Fruit fly (Drosophila melanogaster) whole organism, embryonic: Measurements from ENCODE around the gene Eig71Ec.
A peak's percentile ranks its signal among the peaks of the same experiment; 100 is the strongest.

Source experiments
- Asciz ChIP-seq: fragments of 200-800 bp; sonication (Bioruptor generic); optimal IDR thresholded peaks from 2 replicates; lab custom pipeline; 2017; ENCODE audit warnings: missing biosample characterization, mild to moderate bottlenecking, missing genetic modification characterization, missing genetic modification reagents
- Atf3 ChIP-seq: fragments of 200-800 bp; sonication (Bioruptor generic); optimal IDR thresholded peaks from 3 replicates; lab custom pipeline; 2016; ENCODE audit warnings: missing biosample characterization, missing genetic modification characterization
- Blimp-1 ChIP-seq: fragments of 200-800 bp; sonication (Bioruptor generic); optimal IDR thresholded peaks from 3 replicates; lab custom pipeline; 2018; ENCODE audit warnings: missing biosample characterization, missing genetic modification characterization, mild to moderate bottlenecking, moderate library complexity, missing genetic modification reagents
- CG10431 ChIP-seq: fragments of 200-800 bp; sonication (Bioruptor generic); optimal IDR thresholded peaks from 3 replicates; lab custom pipeline; 2018; ENCODE audit warnings: missing biosample characterization, mild to moderate bottlenecking, missing genetic modification characterization
- CG10959 ChIP-seq: fragments of 200-800 bp; sonication (Bioruptor generic); IDR thresholded peaks from 2 replicates; pipeline ENCODE4 v1.3.6; 2022; ENCODE audit warnings: missing biosample characterization, missing genetic modification characterization
- CG11504 ChIP-seq: fragments of 200-800 bp; sonication (Bioruptor generic); optimal IDR thresholded peaks from 3 replicates; lab custom pipeline; 2019; ENCODE audit warnings: missing biosample characterization, mild to moderate bottlenecking, missing genetic modification characterization, moderate library complexity
- CG11560 ChIP-seq: fragments of 200-800 bp; sonication (Bioruptor generic); IDR thresholded peaks from 3 replicates; pipeline ENCODE4 v1.3.6; 2022; ENCODE audit warnings: missing biosample characterization, missing genetic modification characterization
- CG11723 ChIP-seq: fragments of 200-800 bp; sonication (Bioruptor generic); optimal IDR thresholded peaks from 2 replicates; lab custom pipeline; 2017; ENCODE audit warnings: missing biosample characterization, mild to moderate bottlenecking, missing genetic modification characterization
- CG12104 ChIP-seq: fragments of 200-800 bp; sonication (Bioruptor generic); optimal IDR thresholded peaks from 3 replicates; lab custom pipeline; 2016; ENCODE audit warnings: missing biosample characterization, missing genetic modification characterization
- CG12219 ChIP-seq: fragments of 200-800 bp; sonication (Bioruptor generic); optimal IDR thresholded peaks from 3 replicates; lab custom pipeline; 2018; ENCODE audit warnings: missing biosample characterization, mild to moderate bottlenecking, missing genetic modification characterization
- CG14710 ChIP-seq: fragments of 200-800 bp; sonication (Bioruptor generic); optimal IDR thresholded peaks from 3 replicates; lab custom pipeline; 2019; ENCODE audit warnings: missing biosample characterization, mild to moderate bottlenecking, missing genetic modification characterization, moderate library complexity
- CG14965 ChIP-seq: fragments of 200-800 bp; sonication (Bioruptor generic); optimal IDR thresholded peaks from 2 replicates; lab custom pipeline; 2016; ENCODE audit warnings: missing biosample characterization, missing genetic modification characterization, borderline replicate concordance
- CG15601 ChIP-seq: fragments of 200-800 bp; sonication (Bioruptor generic); optimal IDR thresholded peaks from 3 replicates; lab custom pipeline; 2019; ENCODE audit warnings: missing biosample characterization, mild to moderate bottlenecking, missing genetic modification characterization, moderate library complexity
- CG16813 ChIP-seq: fragments of 200-800 bp; sonication (Bioruptor generic); IDR thresholded peaks from 3 replicates; pipeline ENCODE4 v1.3.6; 2022; ENCODE audit warnings: missing biosample characterization, missing genetic modification characterization; ENCODE audit not compliant: partially characterized antibody
- CG16815 ChIP-seq: fragments of 200-800 bp; sonication (Bioruptor generic); optimal IDR thresholded peaks from 3 replicates; lab custom pipeline; 2017; ENCODE audit warnings: missing biosample characterization, mild to moderate bottlenecking, missing genetic modification characterization
- CG17186 ChIP-seq: fragments of 200-800 bp; sonication (Bioruptor generic); optimal IDR thresholded peaks from 3 replicates; lab custom pipeline; 2017; ENCODE audit warnings: missing biosample characterization, missing genetic modification reagents, missing genetic modification characterization
- CG17359 ChIP-seq: fragments of 200-800 bp; sonication (Bioruptor generic); optimal IDR thresholded peaks from 3 replicates; lab custom pipeline; 2018; ENCODE audit warnings: missing biosample characterization, mild to moderate bottlenecking, missing genetic modification characterization, moderate library complexity
- CG2202 ChIP-seq: fragments of 200-800 bp; sonication (Bioruptor generic); optimal IDR thresholded peaks from 2 replicates; lab custom pipeline; 2018; ENCODE audit warnings: missing biosample characterization, mild to moderate bottlenecking, missing genetic modification characterization
- CG3065 ChIP-seq: fragments of 200-800 bp; sonication (Bioruptor generic); optimal IDR thresholded peaks from 2 replicates; lab custom pipeline; 2016; ENCODE audit warnings: missing biosample characterization, missing genetic modification characterization
- CG31441 ChIP-seq: fragments of 200-800 bp; sonication (Bioruptor generic); IDR thresholded peaks from 2 replicates; pipeline ENCODE4 v1.3.6; 2022; ENCODE audit warnings: missing biosample characterization, missing genetic modification characterization
- CG33213 ChIP-seq: fragments of 200-800 bp; sonication (Bioruptor generic); optimal IDR thresholded peaks from 3 replicates; lab custom pipeline; 2016; ENCODE audit warnings: missing biosample characterization, missing genetic modification characterization
- CG5245 ChIP-seq: fragments of 200-800 bp; sonication (Bioruptor generic); optimal IDR thresholded peaks from 3 replicates; lab custom pipeline; 2016; ENCODE audit warnings: missing biosample characterization, missing genetic modification characterization
- CG7556 ChIP-seq: fragments of 200-800 bp; sonication (Bioruptor generic); optimal IDR thresholded peaks from 2 replicates; lab custom pipeline; 2017; ENCODE audit warnings: missing biosample characterization, mild to moderate bottlenecking, missing genetic modification characterization
- CG7745 ChIP-seq: fragments of 200-800 bp; sonication (Bioruptor generic); optimal IDR thresholded peaks from 2 replicates; lab custom pipeline; 2018; ENCODE audit warnings: missing biosample characterization, mild to moderate bottlenecking, missing genetic modification characterization, moderate library complexity
- CG8388 ChIP-seq: fragments of 200-800 bp; sonication (Bioruptor generic); optimal IDR thresholded peaks from 2 replicates; lab custom pipeline; 2019; ENCODE audit warnings: missing biosample characterization, mild to moderate bottlenecking, missing genetic modification characterization, moderate library complexity
- CTCF ChIP-seq: fragments of 200-800 bp; sonication (Bioruptor generic); optimal IDR thresholded peaks from 2 replicates; lab custom pipeline; 2017; ENCODE audit warnings: missing biosample characterization, mild to moderate bottlenecking, missing genetic modification characterization, moderate library complexity
- CoRest ChIP-seq: fragments of 200-800 bp; sonication (Bioruptor generic); optimal IDR thresholded peaks from 3 replicates; lab custom pipeline; 2018; ENCODE audit warnings: missing biosample characterization, mild to moderate bottlenecking, missing genetic modification characterization, moderate library complexity
- Ets65A ChIP-seq: fragments of 200-800 bp; sonication (Bioruptor generic); peaks from one replicate; lab custom pipeline; 2016; ENCODE audit warnings: missing biosample characterization, missing genetic modification characterization
- Fer1 ChIP-seq: fragments of 200-800 bp; sonication (Bioruptor generic); optimal IDR thresholded peaks from 2 replicates; lab custom pipeline; 2017; ENCODE audit warnings: missing biosample characterization, mild to moderate bottlenecking, missing genetic modification characterization
- HLHmδ ChIP-seq: fragments of 200-800 bp; sonication (Bioruptor generic); optimal IDR thresholded peaks from 2 replicates; lab custom pipeline; 2018; ENCODE audit warnings: missing biosample characterization, mild to moderate bottlenecking, missing genetic modification characterization, moderate library complexity
- Med ChIP-seq: fragments of 200-800 bp; sonication (Bioruptor generic); peaks from one replicate; lab custom pipeline; 2016; ENCODE audit warnings: missing biosample characterization, missing genetic modification characterization, mild to moderate bottlenecking, inconsistent platforms, moderate library complexity
- Six4 ChIP-seq: fragments of 200-800 bp; sonication (Bioruptor generic); optimal IDR thresholded peaks from 2 replicates; lab custom pipeline; 2016; ENCODE audit warnings: missing biosample characterization, missing genetic modification characterization
- Xbp1 ChIP-seq: fragments of 200-800 bp; sonication (Bioruptor generic); optimal IDR thresholded peaks from 3 replicates; lab custom pipeline; 2016; ENCODE audit warnings: missing biosample characterization, mild to moderate bottlenecking, missing genetic modification characterization
- ara ChIP-seq: fragments of 200-800 bp; sonication (Bioruptor generic); IDR thresholded peaks from 2 replicates; pipeline ENCODE4 v1.3.6; 2022; ENCODE audit warnings: missing biosample characterization, missing genetic modification characterization
- bsh ChIP-seq, 2 experiments: fragments of 200-800 bp; sonication (Bioruptor generic); optimal IDR thresholded peaks; 2 replicates each; lab custom pipeline; 2017 to 2018; ENCODE audit warnings: mild to moderate bottlenecking in 2 of 2, missing biosample characterization in 2 of 2, missing genetic modification characterization in 2 of 2, moderate library complexity in 1 of 2
- crc ChIP-seq: fragments of 200-800 bp; sonication (Bioruptor generic); optimal IDR thresholded peaks from 2 replicates; lab custom pipeline; 2016; ENCODE audit warnings: missing biosample characterization, missing genetic modification characterization
- crol ChIP-seq: fragments of 200-800 bp; sonication (Bioruptor generic); IDR thresholded peaks from 2 replicates; pipeline ENCODE4 v1.3.6; 2022; ENCODE audit warnings: missing biosample characterization, missing genetic modification characterization
- dmrt11E ChIP-seq: fragments of 200-800 bp; sonication (Bioruptor generic); optimal IDR thresholded peaks from 3 replicates; lab custom pipeline; 2018; ENCODE audit warnings: missing biosample characterization, mild to moderate bottlenecking, missing genetic modification characterization, moderate library complexity
- dmrt99B ChIP-seq: fragments of 200-800 bp; sonication (Bioruptor generic); optimal IDR thresholded peaks from 2 replicates; lab custom pipeline; 2018; ENCODE audit warnings: missing biosample characterization, mild to moderate bottlenecking, missing genetic modification characterization, moderate library complexity
- dpn ChIP-seq, 2 experiments: fragments of 200-800 bp; sonication (Bioruptor generic); optimal IDR thresholded peaks; 3 replicates each; lab custom pipeline; 2016; ENCODE audit warnings: missing biosample characterization in 2 of 2, missing genetic modification characterization in 2 of 2
- eve ChIP-seq, 2 experiments: fragments of >200 bp; optimal IDR thresholded peaks; 2 replicates each; lab custom pipeline; 2017; ENCODE audit warnings: missing biosample characterization in 2 of 2, missing genetic modification characterization in 2 of 2
- ken ChIP-seq: fragments of 200-800 bp; sonication (Bioruptor generic); IDR thresholded peaks from 3 replicates; pipeline ENCODE4 v1.3.6; 2022; ENCODE audit warnings: missing biosample characterization, missing genetic modification characterization
- lola ChIP-seq, 3 experiments: fragments of >200 bp in 2 of 3; fragments of 200-800 bp in 1 of 3; sonication (Bioruptor generic) in 1 of 3; optimal IDR thresholded peaks; 2 replicates each; lab custom pipeline; 2017 to 2019; ENCODE audit warnings: missing biosample characterization in 3 of 3, missing genetic modification characterization in 3 of 3, mild to moderate bottlenecking in 1 of 3, moderate library complexity in 1 of 3
- nmo ChIP-seq: fragments of 200-800 bp; sonication (Bioruptor generic); optimal IDR thresholded peaks from 2 replicates; lab custom pipeline; 2018; ENCODE audit warnings: missing biosample characterization, mild to moderate bottlenecking, missing genetic modification characterization, moderate library complexity
- phol ChIP-seq: fragments of 200-800 bp; sonication (Bioruptor generic); optimal IDR thresholded peaks from 3 replicates; lab custom pipeline; 2018; ENCODE audit warnings: missing biosample characterization, mild to moderate bottlenecking, missing genetic modification characterization, moderate library complexity
- sna ChIP-seq: fragments of 200-800 bp; sonication (Bioruptor generic); IDR thresholded peaks from 2 replicates; pipeline ENCODE4 v1.3.6; 2022; ENCODE audit warnings: missing biosample characterization, missing genetic modification characterization; ENCODE audit not compliant: partially characterized antibody
- so ChIP-seq: fragments of 200-800 bp; sonication (Bioruptor generic); IDR thresholded peaks from 3 replicates; pipeline ENCODE4 v1.3.6; 2022; ENCODE audit warnings: missing biosample characterization, missing genetic modification characterization
- tgo ChIP-seq: fragments of 200-800 bp; sonication (Bioruptor generic); IDR thresholded peaks from 3 replicates; pipeline ENCODE4 v1.3.6; 2022; ENCODE audit warnings: missing biosample characterization, missing genetic modification characterization
- trem ChIP-seq: fragments of 200-800 bp; optimal IDR thresholded peaks from 3 replicates; lab custom pipeline; 2019; ENCODE audit warnings: missing biosample characterization, mild to moderate bottlenecking, missing genetic modification characterization, moderate library complexity
- usp ChIP-seq: fragments of >200 bp; optimal IDR thresholded peaks from 2 replicates; lab custom pipeline; 2017; ENCODE audit warnings: missing biosample characterization, missing genetic modification characterization
- zen ChIP-seq: fragments of 200-800 bp; sonication (Bioruptor generic); optimal IDR thresholded peaks from 3 replicates; lab custom pipeline; 2018; ENCODE audit warnings: missing biosample characterization, mild to moderate bottlenecking, missing genetic modification characterization, moderate library complexity

The Eig71Ec gene

dm6 chr3L:15672800-15673199 is 20.7 kb upstream of the Eig71Ec start (continued):
- TF ChIP-seq Asciz (GFP tag; lab: Kevin White, UChicago) (peak; percentile 30), CG11504 (tag; lab: Kevin White, UChicago) (peak; percentile 44), CG5245 (GFP tag; lab: Kevin White, UChicago) (peak; percentile 9), CG10959 (peak; percentile 46; the same call in 1 of the 2 replicates), dmrt99B (tag; lab: Kevin White, UChicago) (peak; percentile 23), Fer1 (GFP tag; lab: Kevin White, UChicago) (no peak), Blimp-1 (GFP tag; lab: Kevin White, UChicago) (peak; percentile 36), Xbp1 (GFP tag; lab: Kevin White, UChicago) (peak; percentile 21), Med (GFP tag; lab: Kevin White, UChicago) (peak; percentile 77), CG2202 (peak; percentile 30), phol (tag; lab: Kevin White, UChicago) (peak; percentile 48), CoRest (peak; percentile 30), CG7745 (tag; lab: Kevin White, UChicago) (peak; percentile 3), CG11723 (GFP tag; lab: Kevin White, UChicago) (no peak), so (GFP tag; lab: Robert Waterston, UW) (no peak), Atf3 (GFP tag; lab: Kevin White, UChicago) (no peak), dmrt11E (peak; percentile 88), CG16813 (GFP tag; lab: Robert Waterston, UW) (no peak), dpn (GFP tag; optimal IDR thresholded peaks at IDR 0.05; lab: Kevin White, UChicago) (peak in 1 of 2 experiments; percentile 20), CG14965 (no peak), zen (tag; lab: Kevin White, UChicago) (peak; percentile 46), lola (GFP tag; optimal IDR thresholded peaks at IDR 0.05; lab: Kevin White, UChicago) (peak in 1 of 3 experiments; percentile 77), CG3065 (no peak), CG12104 (peak; percentile 5), CG17186 (GFP tag; lab: Kevin White, UChicago) (no peak), CG17359 (peak; percentile 11), CG33213 (GFP tag; lab: Kevin White, UChicago) (no peak), CG15601 (tag; lab: Kevin White, UChicago) (peak; percentile 35), sna (GFP tag; lab: Robert Waterston, UW) (no peak), CG8388 (GFP tag; lab: Kevin White, UChicago) (peak; percentile 25), Six4 (no peak), CG10431 (GFP tag; lab: Kevin White, UChicago) (no peak), ken (GFP tag; lab: Robert Waterston, UW) (no peak), CG31441 (GFP tag; lab: Robert Waterston, UW) (peak; percentile 58), CG16815 (peak; percentile 36), nmo (GFP tag; lab: Kevin White, UChicago) (peak; percentile 59), CG12219 (no peak), usp (GFP tag; lab: Kevin White, UChicago) (no peak), CG14710 (tag; lab: Kevin White, UChicago) (peak; percentile 55), Ets65A (GFP tag; lab: Kevin White, UChicago) (peak; percentile 92), tgo (no peak), CG7556 (GFP tag; lab: Kevin White, UChicago) (peak; percentile 8), trem (peak; percentile 37), crol (no peak), CTCF (GFP tag; lab: Kevin White, UChicago) (no peak), crc (GFP tag; lab: Kevin White, UChicago) (no peak), CG11560 (tag; lab: Robert Waterston, UW) (no peak), eve (GFP tag; optimal IDR thresholded peaks at IDR 0.05; lab: Kevin White, UChicago) (peak in 1 of 2 experiments; percentile 27), bsh (GFP tag; optimal IDR thresholded peaks at IDR 0.05; lab: Kevin White, UChicago) (peak in 1 of 2 experiments; percentile 75), ara (GFP tag; lab: Robert Waterston, UW) (peak; percentile 50; the same call in 1 of the 2 replicates), HLHmδ (GFP tag; lab: Kevin White, UChicago) (no peak)
